Worm (Caenorhabditis elegans) whole organism, late embryonic: Measurements from ENCODE around the gene T06C10.3.

Experiments
- ahr-1 ChIP-seq: sonication (generic microtip); optimal IDR thresholded peaks from 2 replicates; lab custom pipeline; 2016; ENCODE audit warnings: missing genetic modification characterization, missing compliant biosample characterization
- ceh-18 ChIP-seq: sonication (generic microtip); optimal IDR thresholded peaks from 2 replicates; lab custom pipeline; 2016; ENCODE audit warnings: missing genetic modification characterization, missing compliant biosample characterization
- ceh-45 ChIP-seq: fragments of 200-800 bp; sonication (Bioruptor generic); IDR thresholded peaks from 2 replicates; pipeline ENCODE4 v1.3.6; 2022; ENCODE audit warnings: missing genetic modification reagents, missing genetic modification characterization, missing compliant biosample characterization
- dmd-4 ChIP-seq: sonication (generic microtip); optimal IDR thresholded peaks from 2 replicates; lab custom pipeline; 2016; ENCODE audit warnings: borderline replicate concordance, missing genetic modification characterization, missing compliant biosample characterization
- elt-2 ChIP-seq: sonication (generic microtip); optimal IDR thresholded peaks from 2 replicates; lab custom pipeline; 2016; ENCODE audit warnings: missing genetic modification reagents, missing genetic modification characterization, missing compliant biosample characterization
- npax-4 ChIP-seq: sonication (generic microtip); optimal IDR thresholded peaks from 2 replicates; lab custom pipeline; 2016; ENCODE audit warnings: missing genetic modification characterization, missing compliant biosample characterization
- sox-4 ChIP-seq: sonication (generic microtip); optimal IDR thresholded peaks from 2 replicates; lab custom pipeline; 2017; ENCODE audit warnings: mild to moderate bottlenecking, missing genetic modification characterization, inconsistent platforms, missing compliant biosample characterization
- ttx-3 ChIP-seq: sonication (generic microtip); optimal IDR thresholded peaks from 2 replicates; lab custom pipeline; 2016; ENCODE audit warnings: missing genetic modification reagents, missing genetic modification characterization, missing compliant biosample characterization

DNA sequence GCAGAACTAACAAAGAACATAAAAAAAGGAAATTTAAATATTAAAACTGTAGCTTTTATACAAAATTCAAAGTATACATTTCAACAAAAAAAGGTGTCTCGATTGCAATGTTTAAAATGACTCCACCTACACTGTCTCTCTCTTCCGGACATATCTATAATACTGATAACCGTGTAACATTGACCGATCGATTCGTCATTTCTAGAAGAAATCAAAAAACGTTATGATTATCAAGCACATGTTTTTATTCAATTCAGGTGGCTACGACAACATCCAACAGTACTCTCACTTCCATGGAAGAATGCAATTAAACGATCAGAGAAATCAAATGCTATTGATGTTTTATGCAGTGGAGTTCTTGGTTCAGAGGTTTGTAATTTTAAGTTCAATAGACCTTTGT lies 27.9 kb downstream of the T06C10.3 start:
- TF ChIP-seq dmd-4 (tag; lab: Kevin White, UChicago) = no peak
- no peak for TF ChIP-seq ahr-1
- TF ChIP-seq ttx-3 (tag; lab: Kevin White, UChicago) = no peak
- TF ChIP-seq elt-2 (tag; lab: Kevin White, UChicago) = no peak
- TF ChIP-seq ceh-18 (tag; lab: Kevin White, UChicago) = no peak
- TF ChIP-seq ceh-45 = no peak
- no peak for TF ChIP-seq npax-4 (tag; lab: Kevin White, UChicago)
- no peak for TF ChIP-seq sox-4 (tag; lab: Kevin White, UChicago)
